Fruit fly (Drosophila melanogaster) whole organism: Measurements from ENCODE around the gene Polr1D.

ENCODE experiments used
- EcR ChIP-seq, 2 experiments: fragments of >200 bp; optimal IDR thresholded peaks; 2 replicates each; lab custom pipeline; 2017; ENCODE audit warnings: missing biosample characterization in 2 of 2, missing genetic modification characterization in 2 of 2, missing genetic modification reagents in 2 of 2
- psq ChIP-seq: fragments of >200 bp; optimal IDR thresholded peaks from 2 replicates; lab custom pipeline; 2017

DNA sequence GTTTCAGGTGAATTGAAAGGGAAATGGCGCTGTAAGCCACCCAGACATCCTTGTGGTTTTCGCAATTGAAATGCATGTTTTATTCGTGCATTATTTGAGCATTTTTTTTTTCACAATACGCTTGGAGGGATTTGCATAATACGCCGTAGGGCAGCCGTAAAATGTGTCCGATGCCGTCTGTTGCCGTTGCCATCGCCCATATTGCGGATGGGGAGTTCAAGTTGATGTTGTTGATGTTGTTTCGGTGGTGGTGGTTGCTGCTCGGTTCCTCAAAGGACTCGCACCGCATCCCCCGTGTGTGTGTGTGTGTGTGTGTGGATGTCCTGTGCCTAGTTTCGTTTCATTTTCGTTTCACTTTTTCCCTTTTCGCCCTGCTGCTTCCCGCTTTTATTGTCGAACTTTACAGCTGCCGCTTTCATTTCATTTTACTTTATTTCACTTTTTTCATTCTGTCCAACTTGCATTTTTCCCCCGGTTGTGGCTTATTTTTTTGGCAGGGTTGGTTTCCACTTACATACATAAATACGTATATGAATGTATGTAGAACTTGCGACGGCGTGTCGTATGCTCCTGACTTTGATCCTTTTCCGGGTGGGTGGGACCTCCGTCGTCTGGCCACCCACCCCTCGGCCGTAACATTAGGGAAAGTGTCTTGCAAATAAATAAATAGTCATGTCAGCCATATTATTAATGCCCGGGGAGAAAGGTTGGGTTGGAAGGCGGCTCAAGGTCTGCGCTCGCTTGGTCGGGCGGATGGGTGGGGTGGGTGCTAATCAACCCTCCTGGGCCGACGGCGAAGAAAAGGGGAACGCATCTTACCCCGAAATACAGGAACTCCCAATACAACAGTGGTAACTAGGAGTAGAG, 2.7 kb upstream of the Polr1D start:
- TF ChIP-seq EcR (GFP tag; optimal IDR thresholded peaks at IDR 0.05; lab: Kevin White, UChicago): no peak
- TF ChIP-seq psq (lab: Kevin White, UChicago): no peak
